Worm (Caenorhabditis elegans): Measurements from ENCODE around the gene R10E4.1.

DNA sequence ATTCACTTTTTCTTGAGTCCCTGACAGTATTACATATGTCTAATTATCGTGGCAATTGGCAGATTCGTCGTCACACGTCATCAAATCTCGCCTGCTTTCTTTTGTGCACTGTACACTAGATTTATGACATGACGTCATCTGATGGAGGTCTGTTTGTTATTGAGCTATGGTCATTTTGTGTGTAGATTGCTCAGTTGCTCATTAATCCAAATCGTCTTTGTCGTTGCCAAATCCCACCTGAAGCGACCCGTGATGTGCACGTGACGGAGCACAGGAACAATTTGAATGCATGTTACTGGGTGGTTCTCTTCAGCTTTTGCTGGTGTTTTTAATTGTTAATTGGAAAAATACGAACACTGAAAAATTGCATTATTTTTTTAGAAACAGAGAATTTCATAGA lies 3.3 kb downstream of the R10E4.1 start:
- no peak for TF ChIP-seq nfya-1 (tag; optimal IDR thresholded peaks at IDR 0.05)
- TF ChIP-seq unc-42 (tag; optimal IDR thresholded peaks at IDR 0.05) = no peak
- no peak for TF ChIP-seq ama-1 (optimal IDR thresholded peaks at IDR 0.05)
- peak; percentile 61 for TF ChIP-seq hlh-30 (tag; optimal IDR thresholded peaks at IDR 0.05; ENCODE audit: insufficient read depth)
- TF ChIP-seq ceh-9 (tag; optimal IDR thresholded peaks at IDR 0.05) = no peak
- no peak for TF ChIP-seq mec-3 (tag; optimal IDR thresholded peaks at IDR 0.05; ENCODE audit: borderline replicate concordance)
- TF ChIP-seq elt-2 (tag; optimal IDR thresholded peaks at IDR 0.05) = no peak
- TF ChIP-seq ceh-18 (tag; optimal IDR thresholded peaks at IDR 0.05) = no peak
- no peak for TF ChIP-seq pax-1 (tag; optimal IDR thresholded peaks at IDR 0.05)
- TF ChIP-seq tbx-2 (tag; optimal IDR thresholded peaks at IDR 0.05) = no peak
- no peak for TF ChIP-seq ceh-22 (tag; optimal IDR thresholded peaks at IDR 0.05)
- no peak for TF ChIP-seq pha-4 (tag; optimal IDR thresholded peaks at IDR 0.05)
- no peak for TF ChIP-seq ceh-31 (tag; optimal IDR thresholded peaks at IDR 0.05)
- no peak for TF ChIP-seq npax-4 (tag; optimal IDR thresholded peaks at IDR 0.05)

Measured in whole organism, late embryonic.